Fruit fly (Drosophila melanogaster) whole organism, embryonic: ENCODE measurements around the gene BORCS5.

Experiments used
- ATbp ChIP-seq: fragments of 200-800 bp; sonication (Bioruptor generic); optimal IDR thresholded peaks from 2 replicates; lab custom pipeline; 2017; ENCODE audit warnings: missing biosample characterization, mild to moderate bottlenecking, missing genetic modification characterization, missing genetic modification reagents
- Atf6 ChIP-seq: fragments of 200-800 bp; sonication (Bioruptor generic); IDR thresholded peaks from 2 replicates; pipeline ENCODE4 v1.3.6; 2022; ENCODE audit warnings: missing biosample characterization, missing genetic modification characterization
- Awh ChIP-seq: fragments of 200-800 bp; sonication (Bioruptor generic); IDR thresholded peaks from 2 replicates; pipeline ENCODE4, ENCODE4 v1.3.6; 2022; ENCODE audit warnings: missing biosample characterization, missing genetic modification characterization
- Bteb2 ChIP-seq: fragments of 200-800 bp; sonication (Bioruptor generic); optimal IDR thresholded peaks from 2 replicates; lab custom pipeline; 2016; ENCODE audit warnings: missing biosample characterization, missing genetic modification characterization
- CG10462 ChIP-seq: fragments of 200-800 bp; sonication (Bioruptor generic); optimal IDR thresholded peaks from 2 replicates; lab custom pipeline; 2016; ENCODE audit warnings: missing biosample characterization, missing genetic modification characterization
- CG11696 ChIP-seq: fragments of 200-800 bp; sonication (Bioruptor generic); IDR thresholded peaks from 2 replicates; pipeline ENCODE4 v1.3.6; 2022; ENCODE audit warnings: missing biosample characterization, missing genetic modification characterization
- CG12104 ChIP-seq: fragments of 200-800 bp; sonication (Bioruptor generic); optimal IDR thresholded peaks from 3 replicates; lab custom pipeline; 2016; ENCODE audit warnings: missing biosample characterization, missing genetic modification characterization
- CG12155 ChIP-seq: fragments of 200-800 bp; sonication (Bioruptor generic); optimal IDR thresholded peaks from 3 replicates; lab custom pipeline; 2016; ENCODE audit warnings: missing biosample characterization, missing genetic modification characterization
- CG12219 ChIP-seq: fragments of 200-800 bp; sonication (Bioruptor generic); optimal IDR thresholded peaks from 3 replicates; lab custom pipeline; 2018; ENCODE audit warnings: missing biosample characterization, mild to moderate bottlenecking, missing genetic modification characterization
- CG13624 ChIP-seq: fragments of 200-800 bp; sonication (Bioruptor generic); optimal IDR thresholded peaks from 2 replicates; lab custom pipeline; 2016; ENCODE audit warnings: missing biosample characterization, missing genetic modification characterization
- CG13775 ChIP-seq: fragments of 200-800 bp; sonication (Bioruptor generic); optimal IDR thresholded peaks from 3 replicates; lab custom pipeline; 2017; ENCODE audit warnings: missing biosample characterization, mild to moderate bottlenecking, missing genetic modification characterization
- CG31224 ChIP-seq: fragments of 200-800 bp; sonication (Bioruptor generic); IDR thresholded peaks from 2 replicates; pipeline ENCODE4 v1.3.6; 2022; ENCODE audit warnings: missing biosample characterization, missing genetic modification characterization
- CG6272 ChIP-seq: fragments of 200-800 bp; sonication (Bioruptor generic); IDR thresholded peaks from 2 replicates; pipeline ENCODE4 v1.3.6; 2022; ENCODE audit warnings: missing biosample characterization, missing genetic modification characterization
- CG6683 ChIP-seq: fragments of 200-800 bp; sonication (Bioruptor generic); optimal IDR thresholded peaks from 2 replicates; lab custom pipeline; 2017; ENCODE audit warnings: missing biosample characterization, mild to moderate bottlenecking, missing genetic modification characterization, missing genetic modification reagents
- CG7372 ChIP-seq: fragments of 200-800 bp; sonication (Bioruptor generic); IDR thresholded peaks from 2 replicates; pipeline ENCODE4 v1.3.6; 2022; ENCODE audit warnings: missing biosample characterization, missing genetic modification characterization
- CG8388 ChIP-seq: fragments of 200-800 bp; sonication (Bioruptor generic); optimal IDR thresholded peaks from 2 replicates; lab custom pipeline; 2019; ENCODE audit warnings: missing biosample characterization, mild to moderate bottlenecking, missing genetic modification characterization, moderate library complexity
- CG8478 ChIP-seq: fragments of >200 bp; optimal IDR thresholded peaks from 2 replicates; lab custom pipeline; 2018
- CG8924 ChIP-seq: fragments of 200-800 bp; optimal IDR thresholded peaks from 3 replicates; lab custom pipeline; 2019; ENCODE audit warnings: missing biosample characterization, mild to moderate bottlenecking, missing genetic modification characterization, moderate library complexity
- CG9797 ChIP-seq: fragments of 200-800 bp; sonication (Bioruptor generic); optimal IDR thresholded peaks from 3 replicates; lab custom pipeline; 2018; ENCODE audit warnings: missing biosample characterization, mild to moderate bottlenecking, missing genetic modification characterization
- CHES-1-like ChIP-seq: fragments of 200-800 bp; sonication (Bioruptor generic); optimal IDR thresholded peaks from 2 replicates; lab custom pipeline; 2016; ENCODE audit warnings: missing biosample characterization, missing genetic modification characterization
- Dll ChIP-seq: fragments of 200-800 bp; sonication (Bioruptor generic); IDR thresholded peaks from 4 replicates; pipeline ENCODE4 v1.3.6; 2022; ENCODE audit warnings: missing biosample characterization, missing genetic modification characterization; ENCODE audit not compliant: partially characterized antibody
- Doc3 ChIP-seq: fragments of 200-800 bp; sonication (Bioruptor generic); IDR thresholded peaks from 3 replicates; pipeline ENCODE4 v1.3.6; 2022; ENCODE audit warnings: missing biosample characterization, missing genetic modification characterization; ENCODE audit not compliant: partially characterized antibody
- Dref ChIP-seq: fragments of 200-800 bp; sonication (Bioruptor generic); IDR thresholded peaks from 2 replicates; pipeline ENCODE4 v1.3.6; 2022; ENCODE audit warnings: missing biosample characterization, missing genetic modification characterization
- E2f1 ChIP-seq: fragments of 200-800 bp; sonication (Bioruptor generic); IDR thresholded peaks from 2 replicates; pipeline ENCODE4 v1.3.6; 2022; ENCODE audit warnings: missing biosample characterization, missing genetic modification characterization
- Elba2 ChIP-seq: fragments of 200-800 bp; sonication (Bioruptor generic); optimal IDR thresholded peaks from 3 replicates; lab custom pipeline; 2016; ENCODE audit warnings: missing biosample characterization, missing genetic modification characterization
- Ets65A ChIP-seq: fragments of 200-800 bp; sonication (Bioruptor generic); peaks from one replicate; lab custom pipeline; 2016; ENCODE audit warnings: missing biosample characterization, missing genetic modification characterization
- GATAe ChIP-seq: fragments of 200-800 bp; sonication (Bioruptor generic); conservative IDR thresholded peaks from 2 replicates; pipeline ENCODE4 v1.3.6; 2022; ENCODE audit warnings: missing biosample characterization, missing genetic modification characterization
- Hand ChIP-seq: fragments of 200-800 bp; sonication (Bioruptor generic); optimal IDR thresholded peaks from 2 replicates; lab custom pipeline; 2017; ENCODE audit warnings: mild to moderate bottlenecking, missing biosample characterization, missing genetic modification reagents, missing genetic modification characterization
- Meics ChIP-seq: fragments of 200-800 bp; sonication (Bioruptor generic); optimal IDR thresholded peaks from 2 replicates; lab custom pipeline; 2017; ENCODE audit warnings: missing biosample characterization, mild to moderate bottlenecking, missing genetic modification characterization
- Optix ChIP-seq: fragments of 200-800 bp; sonication (Bioruptor generic); IDR thresholded peaks from 3 replicates; pipeline ENCODE4 v1.3.6; 2022; ENCODE audit warnings: missing biosample characterization, missing genetic modification characterization
- Tbp ChIP-seq: fragments of >200 bp; optimal IDR thresholded peaks from 2 replicates; lab custom pipeline; 2018; ENCODE audit warnings: missing biosample characterization, missing genetic modification characterization
- aop ChIP-seq: fragments of 200-800 bp; sonication (Bioruptor generic); IDR thresholded peaks from 2 replicates; pipeline ENCODE4 v1.3.6; 2022; ENCODE audit warnings: missing biosample characterization, missing genetic modification characterization
- ap ChIP-seq: fragments of 200-800 bp; sonication (Bioruptor generic); IDR thresholded peaks from 2 replicates; pipeline ENCODE4 v1.3.6; 2022; ENCODE audit warnings: missing biosample characterization, missing genetic modification characterization
- ara ChIP-seq: fragments of 200-800 bp; sonication (Bioruptor generic); IDR thresholded peaks from 2 replicates; pipeline ENCODE4 v1.3.6; 2022; ENCODE audit warnings: missing biosample characterization, missing genetic modification characterization
- ato ChIP-seq: fragments of 200-800 bp; sonication (Bioruptor generic); IDR thresholded peaks from 2 replicates; pipeline ENCODE4 v1.3.6; 2022; ENCODE audit warnings: missing biosample characterization, missing genetic modification characterization; ENCODE audit not compliant: partially characterized antibody
- br ChIP-seq: fragments of >200 bp; optimal IDR thresholded peaks from 2 replicates; lab custom pipeline; 2017
- caup ChIP-seq: fragments of 200-800 bp; sonication (Bioruptor generic); optimal IDR thresholded peaks from 3 replicates; lab custom pipeline; 2017; ENCODE audit warnings: missing biosample characterization, mild to moderate bottlenecking, missing genetic modification characterization, moderate library complexity; ENCODE audit not compliant: severe bottlenecking
- dm ChIP-seq: fragments of 200-800 bp; sonication (Bioruptor generic); optimal IDR thresholded peaks from 3 replicates; lab custom pipeline; 2016; ENCODE audit warnings: missing biosample characterization, missing genetic modification characterization
- gce ChIP-seq: fragments of 200-800 bp; sonication (Bioruptor generic); IDR thresholded peaks from 3 replicates; pipeline ENCODE4 v1.3.6; 2022; ENCODE audit warnings: missing biosample characterization, missing genetic modification characterization
- gfzf ChIP-seq: fragments of 200-800 bp; sonication (Bioruptor generic); optimal IDR thresholded peaks from 2 replicates; lab custom pipeline; 2016; ENCODE audit warnings: missing biosample characterization, mild to moderate bottlenecking, missing genetic modification characterization, moderate library complexity
- grau ChIP-seq: fragments of 200-800 bp; optimal IDR thresholded peaks from 3 replicates; lab custom pipeline; 2019; ENCODE audit warnings: missing biosample characterization, mild to moderate bottlenecking, missing genetic modification characterization, moderate library complexity
- hkb ChIP-seq, 2 experiments: fragments of 200-800 bp in 1 of 2; fragments of >200 bp in 1 of 2; sonication (Bioruptor generic) in 1 of 2; IDR thresholded peaks in 1 of 2; optimal IDR thresholded peaks in 1 of 2; 2 replicates each; pipeline versions ENCODE4 v1.3.6 to Lab custom; 2017 to 2022; ENCODE audit warnings: missing biosample characterization in 1 of 2, missing genetic modification characterization in 1 of 2
- inv ChIP-seq: fragments of 200-800 bp; sonication (Bioruptor generic); IDR thresholded peaks from 2 replicates; pipeline ENCODE4 v1.3.6; 2022; ENCODE audit warnings: missing biosample characterization, missing genetic modification characterization; ENCODE audit not compliant: partially characterized antibody
- kni ChIP-seq: fragments of 200-800 bp; sonication (Bioruptor generic); optimal IDR thresholded peaks from 3 replicates; lab custom pipeline; 2017; ENCODE audit warnings: mild to moderate bottlenecking, missing biosample characterization, missing genetic modification reagents, missing genetic modification characterization
- lilli ChIP-seq: fragments of 200-800 bp; sonication (Bioruptor generic); optimal IDR thresholded peaks from 3 replicates; lab custom pipeline; 2016; ENCODE audit warnings: missing biosample characterization, missing genetic modification characterization
- mam ChIP-seq: fragments of 200-800 bp; sonication (Bioruptor generic); optimal IDR thresholded peaks from 3 replicates; lab custom pipeline; 2016; ENCODE audit warnings: missing biosample characterization, missing genetic modification characterization
- pfk ChIP-seq: fragments of 200-800 bp; sonication (Bioruptor generic); optimal IDR thresholded peaks from 2 replicates; lab custom pipeline; 2018; ENCODE audit warnings: missing biosample characterization, mild to moderate bottlenecking, missing genetic modification characterization, moderate library complexity
- psq ChIP-seq: fragments of 200-800 bp; sonication (Bioruptor generic); optimal IDR thresholded peaks from 2 replicates; lab custom pipeline; 2017; ENCODE audit warnings: missing biosample characterization, missing genetic modification characterization
- repo ChIP-seq: fragments of 200-800 bp; sonication (Bioruptor generic); optimal IDR thresholded peaks from 2 replicates; lab custom pipeline; 2016; ENCODE audit warnings: missing biosample characterization, missing genetic modification characterization
- row ChIP-seq: fragments of 200-800 bp; sonication (Bioruptor generic); IDR thresholded peaks from 3 replicates; pipeline ENCODE4 v1.3.6; 2022; ENCODE audit warnings: missing biosample characterization, missing genetic modification characterization
- run ChIP-seq: fragments of 200-800 bp; sonication (Bioruptor generic); optimal IDR thresholded peaks from 3 replicates; lab custom pipeline; 2018; ENCODE audit warnings: missing biosample characterization, mild to moderate bottlenecking, missing genetic modification characterization
- so ChIP-seq: fragments of 200-800 bp; sonication (Bioruptor generic); IDR thresholded peaks from 3 replicates; pipeline ENCODE4 v1.3.6; 2022; ENCODE audit warnings: missing biosample characterization, missing genetic modification characterization
- trh ChIP-seq: fragments of 200-800 bp; sonication (Bioruptor generic); optimal IDR thresholded peaks from 2 replicates; lab custom pipeline; 2016; ENCODE audit warnings: missing biosample characterization, missing genetic modification characterization

BORCS5 gene

dm6 chrX:11885356-11885755 is 12.8 kb upstream of the BORCS5 start (continued):
- TF ChIP-seq Bteb2 (GFP tag; lab: Kevin White, UChicago) (no peak), repo (GFP tag; lab: Kevin White, UChicago) (no peak), CG13775 (GFP tag; lab: Kevin White, UChicago) (peak; percentile 26), CG6272 (no peak), Tbp (no peak), row (GFP tag; lab: Robert Waterston, UW) (peak; percentile 79), CG13624 (no peak), gce (no peak), dm (no peak), lilli (GFP tag; lab: Kevin White, UChicago) (no peak), psq (GFP tag; lab: Kevin White, UChicago) (no peak), run (no peak), aop (GFP tag; lab: Robert Waterston, UW) (no peak), CG12155 (GFP tag; lab: Kevin White, UChicago) (no peak), CG8478 (no peak), CHES-1-like (GFP tag; lab: Kevin White, UChicago) (no peak), Atf6 (GFP tag; lab: Robert Waterston, UW) (peak; percentile 59; the same call in 1 of the 2 replicates), ato (GFP tag; lab: Robert Waterston, UW) (no peak), CG7372 (GFP tag; lab: Robert Waterston, UW) (no peak), ATbp (GFP tag; lab: Kevin White, UChicago) (peak; percentile 32), CG8924 (tag; lab: Kevin White, UChicago) (peak; percentile 50), Dll (GFP tag; lab: Robert Waterston, UW) (no peak), inv (GFP tag; lab: Robert Waterston, UW) (no peak), hkb (optimal IDR thresholded peaks at IDR 0.05; lab: Kevin White, UChicago) (no peak), hkb (GFP tag; IDR thresholded peaks at IDR 0.05; lab: Robert Waterston, UW) (peak; percentile 55), Doc3 (GFP tag; lab: Robert Waterston, UW) (no peak), CG12219 (GFP tag; lab: Kevin White, UChicago) (peak; percentile 19), CG11696 (GFP tag; lab: Robert Waterston, UW) (no peak), CG31224 (GFP tag; lab: Robert Waterston, UW) (0 out of 2 replicates have a peak, but pooled peaks have one; percentile 26), kni (GFP tag; lab: Kevin White, UChicago) (no peak), mam (GFP tag; lab: Kevin White, UChicago) (no peak), CG10462 (GFP tag; lab: Kevin White, UChicago) (no peak), gfzf (GFP tag; lab: Kevin White, UChicago) (no peak), ap (GFP tag; lab: Robert Waterston, UW) (no peak), Dref (no peak), GATAe (GFP tag; lab: Robert Waterston, UW) (no peak), Awh (GFP tag; lab: Robert Waterston, UW) (0 out of 2 replicates have a peak, but pooled peaks have one; percentile 16), Elba2 (GFP tag; lab: Kevin White, UChicago) (no peak), CG9797 (GFP tag; lab: Kevin White, UChicago) (no peak), trh (GFP tag; lab: Kevin White, UChicago) (no peak), caup (GFP tag; lab: Kevin White, UChicago) (peak; percentile 31), so (no peak), CG6683 (GFP tag; lab: Kevin White, UChicago) (peak; percentile 5), CG12104 (GFP tag; lab: Kevin White, UChicago) (peak; percentile 29), E2f1 (no peak), ara (GFP tag; lab: Robert Waterston, UW) (no peak), Ets65A (no peak), grau (tag; lab: Kevin White, UChicago) (peak; percentile 67), CG8388 (GFP tag; lab: Kevin White, UChicago) (peak; percentile 17), Optix (GFP tag; lab: Robert Waterston, UW) (no peak), pfk (GFP tag; lab: Kevin White, UChicago) (no peak), Meics (GFP tag; lab: Kevin White, UChicago) (peak; percentile 62), Hand (GFP tag; lab: Kevin White, UChicago) (no peak), br (lab: Kevin White, UChicago) (no peak)
